Fruit fly (Drosophila melanogaster) whole organism, embryonic: ENCODE results near the gene inaE.

ENCODE experiments used
- CG11504 ChIP-seq: fragments of 200-800 bp; sonication (Bioruptor generic); optimal IDR thresholded peaks from 3 replicates; lab custom pipeline; 2019; ENCODE audit warnings: missing biosample characterization, mild to moderate bottlenecking, missing genetic modification characterization, moderate library complexity
- CG17802 ChIP-seq: fragments of 200-800 bp; sonication (Bioruptor generic); optimal IDR thresholded peaks from 2 replicates; lab custom pipeline; 2018; ENCODE audit warnings: missing biosample characterization, mild to moderate bottlenecking, missing genetic modification characterization, moderate library complexity
- Neu2 ChIP-seq: fragments of 200-800 bp; sonication (Bioruptor generic); optimal IDR thresholded peaks from 3 replicates; lab custom pipeline; 2016; ENCODE audit warnings: missing biosample characterization, missing genetic modification characterization, borderline replicate concordance
- lilli ChIP-seq: fragments of 200-800 bp; sonication (Bioruptor generic); optimal IDR thresholded peaks from 3 replicates; lab custom pipeline; 2016; ENCODE audit warnings: missing biosample characterization, missing genetic modification characterization
- trh ChIP-seq: fragments of 200-800 bp; sonication (Bioruptor generic); optimal IDR thresholded peaks from 2 replicates; lab custom pipeline; 2016; ENCODE audit warnings: missing biosample characterization, missing genetic modification characterization
- tx ChIP-seq: fragments of 200-800 bp; sonication (Bioruptor generic); optimal IDR thresholded peaks from 2 replicates; lab custom pipeline; 2016; ENCODE audit warnings: missing biosample characterization, missing genetic modification characterization

DNA sequence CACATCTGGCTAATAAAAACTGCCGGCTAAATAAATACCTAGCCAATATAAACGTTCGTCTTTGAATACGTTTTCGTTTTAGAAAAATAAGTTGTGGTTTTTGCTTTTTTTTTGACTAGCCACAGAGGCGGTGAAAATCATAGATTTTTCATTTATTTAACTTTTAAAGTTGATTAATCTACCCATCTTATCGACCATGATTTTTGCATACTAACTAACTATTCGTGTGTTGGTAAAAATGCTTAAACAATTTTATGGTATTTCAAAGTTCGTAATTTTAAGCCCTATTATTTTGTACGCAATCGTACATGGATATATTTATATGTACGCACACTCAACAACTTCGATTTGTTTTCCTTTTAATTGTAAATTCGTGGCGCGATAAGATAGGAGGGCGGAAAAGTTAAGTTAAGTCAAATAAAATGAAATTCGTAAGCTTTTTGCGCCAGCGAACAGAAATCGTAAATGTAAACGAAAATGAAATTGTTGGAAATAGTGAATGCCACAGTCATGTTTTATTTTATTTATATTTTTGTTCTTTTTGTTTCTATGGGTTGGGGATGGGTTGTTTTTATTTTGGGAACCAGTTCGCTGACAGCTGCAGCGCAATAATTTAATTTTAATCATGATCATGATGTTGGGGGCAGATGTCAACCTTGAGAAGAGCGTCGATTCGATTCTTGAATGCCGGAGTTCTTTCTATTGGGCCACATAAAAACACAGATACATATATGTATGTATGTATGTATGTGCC is 34.1 kb downstream of the inaE start:
- TF ChIP-seq trh (no peak), Neu2 (GFP tag; lab: Kevin White, UChicago) (no peak), CG17802 (tag; lab: Kevin White, UChicago) (no peak), tx (no peak), CG11504 (tag; lab: Kevin White, UChicago) (peak; percentile 59), lilli (GFP tag; lab: Kevin White, UChicago) (no peak)
